Fruit fly (Drosophila melanogaster): ENCODE data around the gene CG14265.

CG14265 gene

DNA sequence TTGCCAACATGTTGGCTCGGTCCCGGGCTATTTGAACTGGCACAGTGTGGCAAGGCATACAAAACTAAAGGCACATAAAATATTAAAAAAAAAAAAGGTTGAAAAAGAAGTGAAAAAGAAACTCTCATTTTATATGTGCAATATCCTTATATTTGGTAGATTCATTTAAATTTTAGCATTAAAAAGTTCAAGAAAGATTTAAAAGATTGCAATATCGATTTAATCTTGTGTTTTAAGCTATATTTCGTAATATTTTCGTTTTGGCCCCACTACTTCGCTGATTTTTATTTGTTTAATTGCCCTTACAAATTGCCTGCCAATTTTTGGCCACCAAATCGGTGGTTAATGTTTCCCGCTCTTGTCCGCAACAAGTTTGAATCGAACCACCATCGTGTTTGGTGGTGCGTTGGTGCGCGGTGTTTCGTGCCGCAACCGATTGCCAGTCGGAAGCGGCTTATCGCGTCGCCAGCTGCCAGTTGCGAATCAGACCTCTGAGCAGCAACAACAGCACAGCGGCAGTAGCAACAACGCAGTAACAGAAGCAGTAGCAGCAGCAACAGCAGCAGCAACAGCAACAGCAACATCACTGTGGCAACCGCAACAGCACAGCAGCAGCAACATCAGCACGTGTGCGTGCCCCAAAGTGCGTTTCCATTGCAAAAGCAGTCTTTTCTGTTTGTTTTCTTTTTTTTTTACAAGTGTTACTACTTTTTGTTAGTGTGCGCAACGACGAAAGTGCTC is 19.3 kb upstream of the CG14265 start (continued):
- TF ChIP-seq Asciz (GFP tag; optimal IDR thresholded peaks at IDR 0.05): peak; percentile 95
- no peak for TF ChIP-seq usp (GFP tag; optimal IDR thresholded peaks at IDR 0.05)
- peak; percentile 89 for TF ChIP-seq CG10366 (GFP tag; IDR thresholded peaks at IDR 0.05)
- TF ChIP-seq sd (tag; optimal IDR thresholded peaks at IDR 0.05): peak; percentile 87
- TF ChIP-seq HLHmδ (GFP tag; optimal IDR thresholded peaks at IDR 0.05): no peak
- peak; percentile 98 for TF ChIP-seq CG31441 (GFP tag; IDR thresholded peaks at IDR 0.05)
- TF ChIP-seq Hey (tag; optimal IDR thresholded peaks at IDR 0.05): peak; percentile 58
- TF ChIP-seq kah (GFP tag; optimal IDR thresholded peaks at IDR 0.05): peak; percentile 88
- peak; percentile 96 for TF ChIP-seq Hr3 (GFP tag; optimal IDR thresholded peaks at IDR 0.05)
- TF ChIP-seq br (optimal IDR thresholded peaks at IDR 0.05): no peak
- peak; percentile 91 for TF ChIP-seq CG13624 (GFP tag; optimal IDR thresholded peaks at IDR 0.05)
- peak; percentile 98 for TF ChIP-seq CG12659 (GFP tag; optimal IDR thresholded peaks at IDR 0.05)
- TF ChIP-seq CG17829 (tag; optimal IDR thresholded peaks at IDR 0.05): peak; percentile 81
- TF ChIP-seq ewg (GFP tag; optimal IDR thresholded peaks at IDR 0.05): peak; percentile 90
- no peak for TF ChIP-seq pros (GFP tag; optimal IDR thresholded peaks at IDR 0.05)
- TF ChIP-seq CG6683 (GFP tag; optimal IDR thresholded peaks at IDR 0.05): peak; percentile 95
- peak; percentile 90 for TF ChIP-seq Atf3 (GFP tag; optimal IDR thresholded peaks at IDR 0.05)
- TF ChIP-seq gro (GFP tag; optimal IDR thresholded peaks at IDR 0.05): peak; percentile 95
- TF ChIP-seq C15 (GFP tag; IDR thresholded peaks at IDR 0.05): peak; percentile 84; the same call in 2 of the 3 replicates
- TF ChIP-seq slou (GFP tag; optimal IDR thresholded peaks at IDR 0.05): peak; percentile 81
- TF ChIP-seq CG15073 (GFP tag; optimal IDR thresholded peaks at IDR 0.05): peak; percentile 64
- peak; percentile 91 for TF ChIP-seq E2f1 (GFP tag; IDR thresholded peaks at IDR 0.05)
- TF ChIP-seq stc (GFP tag; IDR thresholded peaks at IDR 0.05): peak; percentile 91
- TF ChIP-seq CG4730 (GFP tag; IDR thresholded peaks at IDR 0.05): peak; percentile 90
- peak; percentile 93 for TF ChIP-seq Dek (tag; optimal IDR thresholded peaks at IDR 0.05)
- peak; percentile 81 for TF ChIP-seq CG4617 (GFP tag; optimal IDR thresholded peaks at IDR 0.05; ENCODE audit: borderline replicate concordance)
- peak; percentile 87 for TF ChIP-seq dm (GFP tag; optimal IDR thresholded peaks at IDR 0.05)
- 0 out of 3 replicates have a peak, but pooled peaks have one; percentile 27 for TF ChIP-seq CG6791 (GFP tag; IDR thresholded peaks at IDR 0.05; ENCODE audit: partially characterized antibody)
- TF ChIP-seq CG16815 (GFP tag; optimal IDR thresholded peaks at IDR 0.05): peak; percentile 92
- TF ChIP-seq MTF-1 (GFP tag; optimal IDR thresholded peaks at IDR 0.05; ENCODE audit: borderline replicate concordance): peak; percentile 52
- peak; percentile 96 for TF ChIP-seq PHDP (tag; optimal IDR thresholded peaks at IDR 0.05)

DNA sequence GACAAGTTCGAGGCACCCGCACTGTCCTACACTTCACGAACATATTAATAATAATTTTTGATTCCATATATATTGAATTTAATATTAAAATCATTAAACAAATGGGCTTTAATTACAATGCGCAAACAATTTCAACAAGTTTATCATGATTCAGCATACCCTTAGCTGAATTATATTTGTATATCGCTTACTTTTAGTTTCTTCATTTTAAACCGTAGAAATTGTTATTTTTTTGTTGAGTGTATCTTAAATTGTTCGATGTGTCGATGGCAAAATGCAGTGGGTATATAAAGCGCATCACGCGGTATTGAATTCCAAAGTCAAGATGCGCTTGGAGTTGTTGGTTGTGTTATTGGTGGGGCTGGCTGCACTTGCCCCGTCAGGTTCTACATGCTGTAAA is 13.3 kb upstream of the CG14265 start, which contains the start of gene Sgs4:
TSS of gene Sgs4 (plus strand) at position 301 of the 400 bp plus-strand sequence.
- TF ChIP-seq CG11723 (GFP tag; optimal IDR thresholded peaks at IDR 0.05) (no peak), C15 (GFP tag; IDR thresholded peaks at IDR 0.05) (no peak), NFAT (GFP tag; IDR thresholded peaks at IDR 0.05) (no peak), CG1603 (tag; optimal IDR thresholded peaks at IDR 0.05) (no peak), amos (GFP tag; IDR thresholded peaks at IDR 0.05; ENCODE audit: partially characterized antibody) (no peak), MBD-R2 (GFP tag; IDR thresholded peaks at IDR 0.05) (no peak), p53 (GFP tag; optimal IDR thresholded peaks at IDR 0.05) (no peak), CG11504 (tag; optimal IDR thresholded peaks at IDR 0.05) (no peak), CG7928 (GFP tag; optimal IDR thresholded peaks at IDR 0.05) (no peak)
